Fruit fly (Drosophila melanogaster): ENCODE measurements around the gene CG6454.

- TF ChIP-seq otp (GFP tag; IDR thresholded peaks at IDR 0.05), result no peak
- no peak for TF ChIP-seq pan (optimal IDR thresholded peaks at IDR 0.05)
- TF ChIP-seq pan (GFP tag; optimal IDR thresholded peaks at IDR 0.05 in 1 of 2, IDR thresholded peaks at IDR 0.05 in 1 of 2), result no peak
- no peak for TF ChIP-seq Elba2 (GFP tag; optimal IDR thresholded peaks at IDR 0.05)
- TF ChIP-seq kay (GFP tag; optimal IDR thresholded peaks at IDR 0.05), result no peak
- no peak for TF ChIP-seq prd (optimal IDR thresholded peaks at IDR 0.05)
- no peak for TF ChIP-seq prd (GFP tag; IDR thresholded peaks at IDR 0.05)
- no peak for TF ChIP-seq Trl (optimal IDR thresholded peaks at IDR 0.05)
- TF ChIP-seq Trl (GFP tag; optimal IDR thresholded peaks at IDR 0.05), result no peak
Measured at dm6 chr3R:24357698-24358097, 8.7 kb downstream of the CG6454 start, which contains the start of gene Golgin84.
